Fruit fly (Drosophila melanogaster) whole organism, pupa: ENCODE results near the gene EndoGI.

Experiments
- CG10348 ChIP-seq: fragments of 200-800 bp; sonication (Bioruptor generic); IDR thresholded peaks from 2 replicates; pipeline ENCODE4 v1.3.6; 2022; ENCODE audit warnings: missing biosample characterization, missing genetic modification characterization
- CG12605 ChIP-seq: fragments of 200-800 bp; sonication (Bioruptor generic); IDR thresholded peaks from 2 replicates; pipeline ENCODE4 v1.3.6; 2022; ENCODE audit warnings: missing biosample characterization, missing genetic modification characterization
- CG13204 ChIP-seq: fragments of 200-800 bp; sonication (Bioruptor generic); optimal IDR thresholded peaks from 2 replicates; lab custom pipeline; 2018; ENCODE audit warnings: missing biosample characterization, mild to moderate bottlenecking, missing genetic modification characterization, moderate library complexity
- CG14655 ChIP-seq: fragments of 200-800 bp; sonication (Bioruptor generic); optimal IDR thresholded peaks from 3 replicates; lab custom pipeline; 2017; ENCODE audit warnings: mild to moderate bottlenecking, missing biosample characterization, missing genetic modification reagents, missing genetic modification characterization
- CG15710 ChIP-seq: fragments of 200-800 bp; sonication (Bioruptor generic); optimal IDR thresholded peaks from 2 replicates; lab custom pipeline; 2018; ENCODE audit warnings: missing biosample characterization, mild to moderate bottlenecking, missing genetic modification characterization, moderate library complexity
- CG17806 ChIP-seq: fragments of 200-800 bp; sonication (Bioruptor generic); optimal IDR thresholded peaks from 2 replicates; lab custom pipeline; 2018; ENCODE audit warnings: missing biosample characterization, mild to moderate bottlenecking, missing genetic modification characterization, moderate library complexity
- CG4496 ChIP-seq: fragments of 200-800 bp; sonication (Bioruptor generic); IDR thresholded peaks from 3 replicates; pipeline ENCODE4 v1.3.6; 2022; ENCODE audit warnings: missing biosample characterization, missing genetic modification characterization
- CG8159 ChIP-seq: fragments of 200-800 bp; sonication (Bioruptor generic); optimal IDR thresholded peaks from 3 replicates; lab custom pipeline; 2018; ENCODE audit warnings: missing biosample characterization, mild to moderate bottlenecking, missing genetic modification characterization, moderate library complexity
- CG8301 ChIP-seq: fragments of 200-800 bp; sonication (Bioruptor generic); optimal IDR thresholded peaks from 2 replicates; lab custom pipeline; 2018; ENCODE audit warnings: missing biosample characterization, mild to moderate bottlenecking, missing genetic modification characterization
- CG9948 ChIP-seq: fragments of 200-800 bp; sonication (Bioruptor generic); optimal IDR thresholded peaks from 2 replicates; lab custom pipeline; 2018; ENCODE audit warnings: missing biosample characterization, mild to moderate bottlenecking, missing genetic modification characterization, moderate library complexity
- EcR ChIP-seq: fragments of 200-800 bp; sonication (Bioruptor generic); optimal IDR thresholded peaks from 3 replicates; lab custom pipeline; 2019; ENCODE audit warnings: missing biosample characterization, missing genetic modification characterization, mild to moderate bottlenecking, moderate library complexity, missing genetic modification reagents
- Pif1B ChIP-seq: fragments of 200-800 bp; sonication (Bioruptor generic); optimal IDR thresholded peaks from 3 replicates; lab custom pipeline; 2016; ENCODE audit warnings: missing biosample characterization, missing genetic modification characterization
- fd96Ca ChIP-seq: fragments of 200-800 bp; sonication (Bioruptor generic); IDR thresholded peaks from 3 replicates; pipeline ENCODE4 v1.3.6; 2022; ENCODE audit warnings: missing biosample characterization, missing genetic modification characterization
- rn ChIP-seq: fragments of 200-800 bp; sonication (Bioruptor generic); IDR thresholded peaks from 2 replicates; pipeline ENCODE4 v1.3.6; 2022; ENCODE audit warnings: missing biosample characterization, missing genetic modification characterization

DNA sequence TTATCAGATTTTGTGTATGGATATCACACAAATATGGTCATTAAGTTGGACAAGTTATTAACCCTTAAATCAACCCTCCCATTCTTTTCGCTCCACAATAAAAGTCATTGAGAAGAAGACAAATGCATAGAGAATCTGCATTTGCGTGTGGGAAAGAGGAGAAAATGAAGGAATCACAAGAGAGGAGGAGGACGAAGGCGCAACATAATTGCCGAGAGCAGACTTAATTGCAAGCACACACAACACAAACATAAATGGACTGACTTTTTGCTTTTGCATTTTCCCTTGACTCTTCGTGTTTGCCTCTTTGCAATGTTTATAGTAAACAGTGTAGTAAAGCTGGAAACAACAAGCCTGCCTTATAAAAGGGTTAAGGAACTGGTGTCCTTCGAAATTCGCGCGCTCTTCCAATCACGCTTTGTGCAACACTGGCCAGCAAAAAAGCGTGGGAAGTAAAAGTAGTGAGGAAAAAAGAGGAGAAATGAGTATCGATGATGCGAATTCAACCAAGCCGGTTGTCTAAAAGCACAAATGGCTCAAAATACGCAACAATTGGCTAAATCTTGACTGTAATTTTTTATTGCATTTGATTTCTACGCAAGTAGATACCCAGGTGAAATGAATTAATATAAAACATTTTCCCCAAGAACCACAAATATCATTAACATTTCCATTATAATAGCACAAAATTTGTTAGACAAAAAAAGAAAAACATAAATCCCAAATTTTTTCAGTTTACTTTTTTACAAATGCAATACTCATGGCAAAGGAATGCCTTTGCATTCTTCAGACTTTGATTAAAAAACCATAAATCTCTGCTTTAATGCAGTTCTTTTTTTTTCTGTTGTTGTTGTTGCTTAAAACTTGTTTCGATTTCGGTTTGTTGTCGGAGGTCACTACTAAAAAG is 9.9 kb downstream of the EndoGI start:
- TF ChIP-seq CG4496: no peak
- TF ChIP-seq fd96Ca: no peak
- TF ChIP-seq EcR (GFP tag; lab: Kevin White, UChicago): peak; percentile 90
- no peak for TF ChIP-seq Pif1B
- peak; percentile 38 for TF ChIP-seq CG8301
- TF ChIP-seq CG8159 (tag; lab: Kevin White, UChicago): peak; percentile 43
- no peak for TF ChIP-seq CG13204 (GFP tag; lab: Kevin White, UChicago)
- no peak for TF ChIP-seq CG12605 (GFP tag; lab: Robert Waterston, UW)
- no peak for TF ChIP-seq rn
- peak; percentile 48 for TF ChIP-seq CG9948 (tag; lab: Kevin White, UChicago)
- TF ChIP-seq CG14655: no peak
- TF ChIP-seq CG15710 (tag; lab: Kevin White, UChicago): peak; percentile 37
- peak; percentile 49 for TF ChIP-seq CG17806 (tag; lab: Kevin White, UChicago)
- TF ChIP-seq CG10348 (GFP tag; lab: Robert Waterston, UW): no peak
